Worm (Caenorhabditis elegans) whole organism, midembryonic: ENCODE data around the gene ZK669.5.

Source experiments
- T22C8.4 ChIP-seq: fragments of 200-800 bp; sonication (Bioruptor generic); IDR thresholded peaks from 2 replicates; pipeline ENCODE4 v1.3.6; 2022; ENCODE audit warnings: missing genetic modification characterization, missing compliant biosample characterization
- cog-1 ChIP-seq: sonication (generic microtip); optimal IDR thresholded peaks from 2 replicates; lab custom pipeline; 2016; ENCODE audit warnings: missing genetic modification characterization, missing compliant biosample characterization
- flt-1 ChIP-seq: fragments of 200-800 bp; sonication (Bioruptor generic); IDR thresholded peaks from 2 replicates; pipeline ENCODE4 v1.3.6; 2022; ENCODE audit warnings: missing genetic modification characterization, missing compliant biosample characterization
- klf-2 ChIP-seq: fragments of 200-800 bp; sonication (Bioruptor generic); conservative IDR thresholded peaks from 2 replicates; pipeline ENCODE4 v1.3.6; 2022; ENCODE audit warnings: missing genetic modification reagents, missing genetic modification characterization, missing compliant biosample characterization
- med-1 ChIP-seq: sonication (generic microtip); optimal IDR thresholded peaks from 2 replicates; lab custom pipeline; 2017; ENCODE audit warnings: missing genetic modification characterization, mild to moderate bottlenecking, missing compliant biosample characterization, antibody characterized with exemption, missing genetic modification reagents; ENCODE audit not compliant: insufficient read depth
- ref-1 ChIP-seq: fragments of 200-800 bp; sonication (Bioruptor generic); conservative IDR thresholded peaks from 2 replicates; pipeline ENCODE4 v1.3.6; 2022; ENCODE audit warnings: missing genetic modification reagents, missing genetic modification characterization, missing compliant biosample characterization
- tab-1 ChIP-seq: fragments of 200-800 bp; sonication (Bioruptor generic); IDR thresholded peaks from 2 replicates; pipeline ENCODE4 v1.3.6; 2022; ENCODE audit warnings: missing genetic modification characterization, missing compliant biosample characterization
- ztf-23 ChIP-seq: fragments of 200-800 bp; sonication (Bioruptor generic); IDR thresholded peaks from 2 replicates; pipeline ENCODE4 v1.3.6; 2022; ENCODE audit warnings: missing genetic modification reagents, missing genetic modification characterization, missing compliant biosample characterization
- ztf-29 ChIP-seq: fragments of 200-800 bp; sonication (Bioruptor generic); IDR thresholded peaks from 2 replicates; pipeline ENCODE4 v1.3.6; 2022; ENCODE audit warnings: missing genetic modification reagents, missing genetic modification characterization, missing compliant biosample characterization

Gene ZK669.5

ce11 chrII:7938078-7938477 is 8.6 kb downstream of the ZK669.5 start, which contains the start of gene ZK669.2:
Gene ZK669.2, minus strand, starts transcription at chrII:7938178.
- TF ChIP-seq T22C8.4 = no peak
- TF ChIP-seq med-1 (GFP tag; lab: Kevin White, UChicago) = no peak
- TF ChIP-seq cog-1 (tag; lab: Kevin White, UChicago) = no peak
- no peak for TF ChIP-seq ref-1 (GFP tag; lab: Robert Waterston, UW)
- no peak for TF ChIP-seq ztf-23 (GFP tag; lab: Robert Waterston, UW)
- TF ChIP-seq flt-1 = no peak
- TF ChIP-seq klf-2 = no peak
- TF ChIP-seq tab-1 (GFP tag; lab: Robert Waterston, UW) = no peak

- TF ChIP-seq ztf-23 (GFP tag; lab: Robert Waterston, UW) (no peak), klf-2 (no peak), T22C8.4 (no peak), ref-1 (GFP tag; lab: Robert Waterston, UW) (no peak), cog-1 (tag; lab: Kevin White, UChicago) (no peak), tab-1 (GFP tag; lab: Robert Waterston, UW) (no peak), ztf-29 (GFP tag; lab: Robert Waterston, UW) (no peak), med-1 (GFP tag; lab: Kevin White, UChicago) (no peak), flt-1 (no peak)
Observed at ce11 chrII:7935622-7936021, 11.1 kb downstream of the ZK669.5 start.

- TF ChIP-seq ztf-29 (GFP tag; lab: Robert Waterston, UW) (no peak), ztf-23 (GFP tag; lab: Robert Waterston, UW) (no peak), T22C8.4 (no peak), med-1 (GFP tag; lab: Kevin White, UChicago) (no peak), tab-1 (GFP tag; lab: Robert Waterston, UW) (no peak), klf-2 (no peak), ref-1 (GFP tag; lab: Robert Waterston, UW) (no peak), flt-1 (no peak), cog-1 (tag; lab: Kevin White, UChicago) (no peak)
Observed at ce11 chrII:7930671-7931070, 16.0 kb downstream of the ZK669.5 start.

ce11 chrII:7928600-7928999 is 18.1 kb downstream of the ZK669.5 start, which contains the start of gene spv-1:
Gene spv-1, minus strand, starts transcription at chrII:7928700.
- TF ChIP-seq klf-2 (no peak), T22C8.4 (no peak)

- no peak for TF ChIP-seq med-1 (GFP tag; lab: Kevin White, UChicago)
- TF ChIP-seq tab-1 (GFP tag; lab: Robert Waterston, UW) = no peak
- TF ChIP-seq ztf-29 (GFP tag; lab: Robert Waterston, UW) = no peak
- TF ChIP-seq ref-1 (GFP tag; lab: Robert Waterston, UW) = no peak
- TF ChIP-seq flt-1 = no peak
- TF ChIP-seq T22C8.4 = no peak
- no peak for TF ChIP-seq klf-2
- TF ChIP-seq cog-1 (tag; lab: Kevin White, UChicago) = no peak
Observed at ce11 chrII:7921155-7921554, 25.5 kb downstream of the ZK669.5 start.

- no peak for TF ChIP-seq klf-2
- no peak for TF ChIP-seq flt-1
- no peak for TF ChIP-seq T22C8.4
Observed at ce11 chrII:7920178-7920577, 26.5 kb downstream of the ZK669.5 start.

- no peak for TF ChIP-seq tab-1 (GFP tag; lab: Robert Waterston, UW)
- TF ChIP-seq ref-1 (GFP tag; lab: Robert Waterston, UW) = no peak
- no peak for TF ChIP-seq ztf-29 (GFP tag; lab: Robert Waterston, UW)
- TF ChIP-seq ztf-23 (GFP tag; lab: Robert Waterston, UW) = no peak
- no peak for TF ChIP-seq T22C8.4
- TF ChIP-seq klf-2 = no peak
- no peak for TF ChIP-seq cog-1 (tag; lab: Kevin White, UChicago)
- TF ChIP-seq flt-1 = no peak
- TF ChIP-seq med-1 (GFP tag; lab: Kevin White, UChicago) = no peak
Observed at ce11 chrII:7911015-7911414, 35.7 kb downstream of the ZK669.5 start, which contains the start of gene ZK675.4. Gene ZK675.4, plus strand, starts transcription at chrII:7911315.

- TF ChIP-seq klf-2 (no peak), ztf-29 (GFP tag; lab: Robert Waterston, UW) (no peak), T22C8.4 (no peak)
Observed at ce11 chrII:7907539-7907997, 39.1 kb downstream of the ZK669.5 start, which contains the start of gene best-23. Gene best-23, minus strand, starts transcription at chrII:7907589.

ce11 chrII:7901990-7902389 is 44.7 kb downstream of the ZK669.5 start:
- TF ChIP-seq tab-1 (GFP tag; lab: Robert Waterston, UW) (no peak), med-1 (GFP tag; lab: Kevin White, UChicago) (no peak), T22C8.4 (no peak), klf-2 (no peak), cog-1 (tag; lab: Kevin White, UChicago) (no peak), flt-1 (no peak), ztf-29 (GFP tag; lab: Robert Waterston, UW) (no peak), ztf-23 (GFP tag; lab: Robert Waterston, UW) (no peak), ref-1 (GFP tag; lab: Robert Waterston, UW) (no peak)

- TF ChIP-seq ref-1 (GFP tag; lab: Robert Waterston, UW) = no peak
- TF ChIP-seq ztf-29 (GFP tag; lab: Robert Waterston, UW) = no peak
- TF ChIP-seq flt-1 = no peak
- TF ChIP-seq ztf-23 (GFP tag; lab: Robert Waterston, UW) = no peak
Observed at ce11 chrII:7900762-7901161, 45.9 kb downstream of the ZK669.5 start.

- TF ChIP-seq tab-1 (GFP tag; lab: Robert Waterston, UW) (no peak), klf-2 (no peak), flt-1 (no peak), T22C8.4 (no peak), ztf-29 (GFP tag; lab: Robert Waterston, UW) (no peak), ztf-23 (GFP tag; lab: Robert Waterston, UW) (no peak), med-1 (GFP tag; lab: Kevin White, UChicago) (no peak), cog-1 (tag; lab: Kevin White, UChicago) (no peak), ref-1 (GFP tag; lab: Robert Waterston, UW) (no peak)
Observed at ce11 chrII:7900190-7900672, 46.4 kb downstream of the ZK669.5 start, which contains the start of gene rev-1. Gene rev-1, plus strand, starts transcription at chrII:7900622.
